Fruit fly (Drosophila melanogaster): ENCODE data around the gene Mpp6.
A peak's percentile ranks its signal among the peaks of the same experiment; 100 is the strongest.

Mpp6 gene

dm6 chr2L:21162875-21163274 is 6.8 kb downstream of the Mpp6 start, which contains the start of gene Nbr (continued):
- TF ChIP-seq CG17186 (GFP tag; optimal IDR thresholded peaks at IDR 0.05) (no peak), chm (GFP tag; IDR thresholded peaks at IDR 0.05) (no peak), fd64A (GFP tag; optimal IDR thresholded peaks at IDR 0.05) (no peak), CG4328 (GFP tag; optimal IDR thresholded peaks at IDR 0.05) (no peak), Jarid2 (GFP tag; optimal IDR thresholded peaks at IDR 0.05) (no peak), CG1647 (GFP tag; optimal IDR thresholded peaks at IDR 0.05) (no peak), Sin3A (optimal IDR thresholded peaks at IDR 0.05) (no peak), tup (GFP tag; optimal IDR thresholded peaks at IDR 0.05) (no peak), Nf-YA (GFP tag; IDR thresholded peaks at IDR 0.05) (no peak), ash1 (GFP tag; optimal IDR thresholded peaks at IDR 0.05) (no peak), en (GFP tag; optimal IDR thresholded peaks at IDR 0.05) (no peak), Antp (GFP tag; optimal IDR thresholded peaks at IDR 0.05) (no peak), kni (GFP tag; optimal IDR thresholded peaks at IDR 0.05) (no peak), CG4854 (GFP tag; optimal IDR thresholded peaks at IDR 0.05) (no peak), CG11093 (GFP tag; IDR thresholded peaks at IDR 0.05) (no peak), ken (GFP tag; IDR thresholded peaks at IDR 0.05) (0 out of 3 replicates have a peak, but pooled peaks have one; percentile 40), NFAT (GFP tag; IDR thresholded peaks at IDR 0.05) (peak; percentile 44; the same call in 1 of the 2 replicates), Spps (tag; optimal IDR thresholded peaks at IDR 0.05) (no peak), gfzf (GFP tag; optimal IDR thresholded peaks at IDR 0.05) (no peak), CG34422 (GFP tag; IDR thresholded peaks at IDR 0.05) (no peak), shn (GFP tag; optimal IDR thresholded peaks at IDR 0.05) (no peak), Pdp1 (GFP tag; optimal IDR thresholded peaks at IDR 0.05) (no peak), schlank (tag; optimal IDR thresholded peaks at IDR 0.05) (no peak), Lim3 (GFP tag; IDR thresholded peaks at IDR 0.05) (no peak), CG4617 (GFP tag; optimal IDR thresholded peaks at IDR 0.05; ENCODE audit: borderline replicate concordance) (peak; percentile 27), corto (GFP tag; optimal IDR thresholded peaks at IDR 0.05) (no peak), CG9609 (GFP tag; optimal IDR thresholded peaks at IDR 0.05) (no peak), inv (GFP tag; IDR thresholded peaks at IDR 0.05; ENCODE audit: partially characterized antibody) (no peak), Drgx (GFP tag; IDR thresholded peaks at IDR 0.05) (no peak), CG11696 (GFP tag; IDR thresholded peaks at IDR 0.05) (no peak), Hr3 (GFP tag; optimal IDR thresholded peaks at IDR 0.05) (no peak), Sox102F (GFP tag; optimal IDR thresholded peaks at IDR 0.05) (no peak), D19B (GFP tag; optimal IDR thresholded peaks at IDR 0.05) (no peak), CG11398 (GFP tag; optimal IDR thresholded peaks at IDR 0.05) (no peak), Atf6 (GFP tag; IDR thresholded peaks at IDR 0.05) (no peak), CG7839 (tag; optimal IDR thresholded peaks at IDR 0.05) (no peak), Ravus (GFP tag; IDR thresholded peaks at IDR 0.05) (no peak), toy (GFP tag; IDR thresholded peaks at IDR 0.05) (no peak), org-1 (GFP tag; optimal IDR thresholded peaks at IDR 0.05) (no peak), Awh (GFP tag; IDR thresholded peaks at IDR 0.05) (no peak)

dm6 chr2L:21163311-21163842 is 7.3 kb downstream of the Mpp6 start, which contains the start of gene Noc2:
Noc2 (plus strand) TSS chr2L:21163641.
- peak; percentile 37 for TF ChIP-seq CG15514 (GFP tag; optimal IDR thresholded peaks at IDR 0.05)
- TF ChIP-seq CG3995 (GFP tag; optimal IDR thresholded peaks at IDR 0.05) = no peak
- TF ChIP-seq CG11560 (tag; IDR thresholded peaks at IDR 0.05) = no peak
- no peak for TF ChIP-seq Stat92E (GFP tag; optimal IDR thresholded peaks at IDR 0.05)
- peak; percentile 30; the same call in 1 of the 2 replicates for TF ChIP-seq CG4404 (GFP tag; IDR thresholded peaks at IDR 0.05)
- TF ChIP-seq ttk (GFP tag; IDR thresholded peaks at IDR 0.05) = peak; percentile 16; the same call in 1 of the 2 replicates
- TF ChIP-seq kni (GFP tag; optimal IDR thresholded peaks at IDR 0.05) = no peak
- peak; percentile 21 for TF ChIP-seq pnt (GFP tag; optimal IDR thresholded peaks at IDR 0.05)
- TF ChIP-seq ac (GFP tag; optimal IDR thresholded peaks at IDR 0.05) = no peak
- no peak for TF ChIP-seq fd64A (GFP tag; optimal IDR thresholded peaks at IDR 0.05)
- TF ChIP-seq ssp (GFP tag; IDR thresholded peaks at IDR 0.05) = peak; percentile 28; the same call in 1 of the 2 replicates
- TF ChIP-seq danr (GFP tag; IDR thresholded peaks at IDR 0.05) = no peak
- peak; percentile 37; the same call in 1 of the 3 replicates for TF ChIP-seq ase (GFP tag; IDR thresholded peaks at IDR 0.05)
- no peak for TF ChIP-seq hbn (GFP tag; IDR thresholded peaks at IDR 0.05; ENCODE audit: partially characterized antibody)
- no peak for TF ChIP-seq pfk (GFP tag; optimal IDR thresholded peaks at IDR 0.05)
- TF ChIP-seq cas (GFP tag; IDR thresholded peaks at IDR 0.05) = no peak
